Worm (Caenorhabditis elegans): Measurements from ENCODE around the gene gcy-5.
A peak's percentile ranks its signal among the peaks of the same experiment; 100 is the strongest.

gcy-5 gene

DNA sequence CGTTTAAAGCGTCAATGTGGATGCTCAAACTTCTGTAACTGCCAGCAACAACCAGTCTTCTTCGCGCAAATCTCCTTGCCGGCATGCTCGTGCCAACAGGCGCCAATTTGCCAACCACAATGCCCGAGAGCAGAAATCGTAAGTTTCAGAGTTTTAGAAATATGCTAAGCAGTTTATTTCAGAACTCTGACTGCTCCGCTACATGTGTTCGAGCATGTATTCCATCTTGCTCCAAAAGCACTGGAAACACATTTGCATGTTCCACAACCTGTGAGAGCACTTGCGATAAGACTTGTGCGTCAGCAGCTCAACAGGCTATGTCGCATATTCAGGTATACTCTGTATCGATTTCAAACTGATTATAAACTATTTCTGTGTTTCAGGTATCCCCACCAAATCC lies 13.7 kb upstream of the gcy-5 start:
- TF ChIP-seq hlh-12 (tag; optimal IDR thresholded peaks at IDR 0.05) (no peak), zim-3 (tag; optimal IDR thresholded peaks at IDR 0.05) (no peak), sea-2 (GFP tag; IDR thresholded peaks at IDR 0.05) (no peak), ceh-91 (GFP tag; IDR thresholded peaks at IDR 0.05) (no peak), snpc-4 (GFP tag; optimal IDR thresholded peaks at IDR 0.05) (no peak), snpc-4 (tag; optimal IDR thresholded peaks at IDR 0.05) (no peak), ztf-18 (tag; optimal IDR thresholded peaks at IDR 0.05) (no peak), lir-1 (GFP tag; conservative IDR thresholded peaks at IDR 0.05) (no peak), K11D2.4 (GFP tag; IDR thresholded peaks at IDR 0.05) (no peak), nhr-120 (GFP tag; IDR thresholded peaks at IDR 0.05) (no peak), ceh-58 (GFP tag; IDR thresholded peaks at IDR 0.05) (no peak), ceh-27 (GFP tag; optimal IDR thresholded peaks at IDR 0.05) (no peak), ztf-3 (GFP tag; optimal IDR thresholded peaks at IDR 0.05) (no peak), F57C9.4 (tag; optimal IDR thresholded peaks at IDR 0.05) (no peak), T26A5.8 (tag; optimal IDR thresholded peaks at IDR 0.05) (no peak), aptf-3 (GFP tag; IDR thresholded peaks at IDR 0.05) (no peak), dpff-1 (tag; optimal IDR thresholded peaks at IDR 0.05) (no peak), him-1 (tag; optimal IDR thresholded peaks at IDR 0.05) (no peak), D2030.7 (GFP tag; IDR thresholded peaks at IDR 0.05) (no peak), C06A6.2 (GFP tag; conservative IDR thresholded peaks at IDR 0.05) (no peak)

- TF ChIP-seq Y79H2A.3 (GFP tag; conservative IDR thresholded peaks at IDR 0.05) (no peak), zfh-2 (GFP tag; conservative IDR thresholded peaks at IDR 0.05) (peak; percentile 87), egrh-3 (GFP tag; IDR thresholded peaks at IDR 0.05) (peak; percentile 76; the same call in 1 of the 2 replicates), ztf-25 (GFP tag; IDR thresholded peaks at IDR 0.05) (no peak)
These were observed 9.7 kb upstream of the gcy-5 start, which contains the start of gene appg-1 for ce11 chrII:10325615-10326232. appg-1 (plus strand) TSS chrII:10326041.

DNA sequence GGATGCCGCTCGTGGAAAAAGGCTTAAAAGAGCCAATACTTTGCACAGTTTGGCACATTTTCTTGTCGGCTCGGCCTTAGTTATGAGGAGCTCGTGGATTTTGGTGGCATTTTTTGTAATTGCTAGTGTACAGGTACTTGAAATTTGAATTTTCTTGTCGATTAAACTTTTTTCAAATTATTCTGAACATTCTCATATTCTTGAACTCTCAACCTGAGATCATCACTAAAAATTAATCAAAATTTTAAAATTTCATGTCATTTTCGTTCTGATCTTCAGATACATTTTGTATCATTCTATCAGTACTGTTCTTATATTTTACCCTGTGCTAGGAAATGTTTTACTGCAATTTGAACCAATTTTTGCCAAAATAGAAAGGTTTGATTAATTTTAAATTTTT lies 5.4 kb upstream of the gcy-5 start, which contains the start of gene idpp-4:
Gene idpp-4, plus strand, starts transcription at position 51 of the 400 bp plus-strand sequence.
- TF ChIP-seq unc-130 (GFP tag; optimal IDR thresholded peaks at IDR 0.05) (no peak), atf-7 (tag; optimal IDR thresholded peaks at IDR 0.05) (no peak), tbx-9 (tag; optimal IDR thresholded peaks at IDR 0.05; ENCODE audit: borderline replicate concordance) (no peak), cebp-2 (GFP tag; IDR thresholded peaks at IDR 0.05) (no peak), sdz-38 (tag; optimal IDR thresholded peaks at IDR 0.05) (no peak), T26A5.8 (tag; optimal IDR thresholded peaks at IDR 0.05) (no peak), B0035.1 (tag; optimal IDR thresholded peaks at IDR 0.05) (no peak), unc-62 (GFP tag; optimal IDR thresholded peaks at IDR 0.05) (no peak), tlf-1 (GFP tag; optimal IDR thresholded peaks at IDR 0.05) (no peak), ceh-100 (GFP tag; IDR thresholded peaks at IDR 0.05) (no peak), Y53G8AR.9 (GFP tag; conservative IDR thresholded peaks at IDR 0.05) (no peak), snpc-1.1 (tag; optimal IDR thresholded peaks at IDR 0.05; ENCODE audit: insufficient read depth) (no peak), egl-44 (GFP tag; IDR thresholded peaks at IDR 0.05) (no peak), ekl-4 (GFP tag; IDR thresholded peaks at IDR 0.05) (no peak), F52B5.7 (tag; optimal IDR thresholded peaks at IDR 0.05) (no peak)
